Worm (Caenorhabditis elegans): ENCODE results near the gene clec-88.

Gene clec-88

DNA sequence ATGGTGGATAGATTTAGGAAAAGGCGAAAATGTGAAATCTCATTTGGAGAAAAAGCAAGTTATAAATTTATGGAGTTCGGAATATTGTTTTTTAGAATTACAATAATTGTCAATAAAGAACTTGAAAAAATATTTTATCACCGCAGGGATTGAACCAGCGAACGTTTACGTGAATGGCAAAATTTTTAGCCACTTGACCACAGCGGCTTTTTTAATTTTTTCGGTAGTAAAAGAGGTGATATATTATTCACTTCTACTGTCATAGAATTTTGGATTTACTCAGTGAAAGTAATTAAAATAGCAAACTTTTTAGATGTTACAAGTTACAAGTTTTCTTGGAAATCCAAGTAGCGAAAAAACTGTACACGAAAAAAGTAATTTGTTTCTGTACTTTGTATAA, 7.3 kb upstream of the clec-88 start:
- TF ChIP-seq nhr-23 (tag; optimal IDR thresholded peaks at IDR 0.05) = no peak
- no peak for TF ChIP-seq snpc-4 (tag; optimal IDR thresholded peaks at IDR 0.05)

DNA sequence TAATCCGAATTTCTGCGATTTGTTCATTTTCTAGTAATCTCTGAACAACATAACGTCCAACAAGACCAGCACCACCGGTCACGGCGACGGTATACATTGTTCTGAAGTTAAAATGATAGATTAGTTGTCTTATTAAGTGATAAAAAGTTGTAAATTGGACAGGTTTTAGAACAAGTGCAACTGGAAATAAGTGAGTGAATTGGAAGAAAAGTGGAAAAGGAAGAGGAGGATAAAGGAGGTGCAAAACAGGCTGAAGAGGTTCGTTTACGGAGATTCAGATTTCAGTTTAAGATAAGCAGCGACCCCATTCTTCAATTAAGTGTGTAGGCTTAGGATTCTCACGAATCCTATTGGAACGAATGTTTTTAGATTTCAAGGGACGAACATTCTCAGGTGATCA, 6.6 kb upstream of the clec-88 start, which contains the start of gene C32D5.12:
Gene C32D5.12, minus strand, starts transcription at position 101 of the 400 bp plus-strand sequence.
- TF ChIP-seq nhr-12 (tag; optimal IDR thresholded peaks at IDR 0.05) (no peak), ztf-4 (tag; optimal IDR thresholded peaks at IDR 0.05) (no peak), lsy-2 (tag; optimal IDR thresholded peaks at IDR 0.05) (no peak), unc-55 (GFP tag; optimal IDR thresholded peaks at IDR 0.05) (no peak), ztf-1 (GFP tag; conservative IDR thresholded peaks at IDR 0.05) (no peak), gmeb-1 (tag; optimal IDR thresholded peaks at IDR 0.05) (no peak), peb-1 (tag; optimal IDR thresholded peaks at IDR 0.05) (no peak), ceh-16 (tag; optimal IDR thresholded peaks at IDR 0.05) (no peak), nhr-6 (tag; optimal IDR thresholded peaks at IDR 0.05) (no peak), fos-1 (tag; optimal IDR thresholded peaks at IDR 0.05) (no peak), mdl-1 (tag; optimal IDR thresholded peaks at IDR 0.05) (no peak)

- peak; percentile 75 for TF ChIP-seq crh-2 (tag; optimal IDR thresholded peaks at IDR 0.05)
- peak; percentile 65 for TF ChIP-seq lin-13 (GFP tag; optimal IDR thresholded peaks at IDR 0.05)
- peak; percentile 68 for TF ChIP-seq nhr-6 (tag; optimal IDR thresholded peaks at IDR 0.05)
- peak; percentile 73 for TF ChIP-seq sma-9 (GFP tag; optimal IDR thresholded peaks at IDR 0.05)
- no peak for TF ChIP-seq sma-9 (tag; optimal IDR thresholded peaks at IDR 0.05)
- no peak for TF ChIP-seq nhr-23 (tag; optimal IDR thresholded peaks at IDR 0.05)
- peak; percentile 23 to 87 for TF ChIP-seq lsy-2 (tag; optimal IDR thresholded peaks at IDR 0.05)
- peak; percentile 40 for TF ChIP-seq nhr-21 (tag; optimal IDR thresholded peaks at IDR 0.05)
- peak; percentile 81 for TF ChIP-seq unc-55 (GFP tag; optimal IDR thresholded peaks at IDR 0.05)
- TF ChIP-seq F13H6.1 (tag; optimal IDR thresholded peaks at IDR 0.05) = peak; percentile 37
- no peak for TF ChIP-seq unc-62 (GFP tag; optimal IDR thresholded peaks at IDR 0.05)
- peak; percentile 40 for TF ChIP-seq mab-5 (tag; optimal IDR thresholded peaks at IDR 0.05)
- TF ChIP-seq R02D3.7 (tag; optimal IDR thresholded peaks at IDR 0.05) = no peak
- TF ChIP-seq sma-3 (GFP tag; optimal IDR thresholded peaks at IDR 0.05) = peak; percentile 70
- TF ChIP-seq snpc-4 (tag; optimal IDR thresholded peaks at IDR 0.05) = peak; percentile 46
- TF ChIP-seq fos-1 (tag; optimal IDR thresholded peaks at IDR 0.05) = peak; percentile 44
- no peak for TF ChIP-seq ceh-82 (tag; optimal IDR thresholded peaks at IDR 0.05)
- peak; percentile 78 for TF ChIP-seq nhr-25 (tag; optimal IDR thresholded peaks at IDR 0.05)
- no peak for TF ChIP-seq zag-1 (tag; optimal IDR thresholded peaks at IDR 0.05)
- peak; percentile 86 for TF ChIP-seq nhr-129 (tag; optimal IDR thresholded peaks at IDR 0.05)
- TF ChIP-seq lin-39 (tag; optimal IDR thresholded peaks at IDR 0.05) = no peak
- TF ChIP-seq sem-4 (tag; optimal IDR thresholded peaks at IDR 0.05) = peak; percentile 33
- peak; percentile 79 for TF ChIP-seq C34F6.9 (tag; optimal IDR thresholded peaks at IDR 0.05)
- peak; percentile 76 for TF ChIP-seq gmeb-1 (tag; optimal IDR thresholded peaks at IDR 0.05)
- TF ChIP-seq ceh-16 (tag; optimal IDR thresholded peaks at IDR 0.05) = peak; percentile 21
Observed at ce11 chrII:6360822-6361221, 4.7 kb upstream of the clec-88 start, which contains the start of gene K10B2.4. Gene K10B2.4 (minus strand): TSS chrII:6360959.

- TF ChIP-seq aly-2 (tag; optimal IDR thresholded peaks at IDR 0.05) (no peak), crh-2 (tag; optimal IDR thresholded peaks at IDR 0.05) (no peak), lin-13 (GFP tag; optimal IDR thresholded peaks at IDR 0.05) (no peak), F13H6.1 (tag; optimal IDR thresholded peaks at IDR 0.05) (no peak), Y55F3AM.14 (GFP tag; optimal IDR thresholded peaks at IDR 0.05) (no peak), ceh-82 (tag; optimal IDR thresholded peaks at IDR 0.05) (no peak), dmd-4 (tag; optimal IDR thresholded peaks at IDR 0.05) (no peak), ztf-1 (GFP tag; conservative IDR thresholded peaks at IDR 0.05) (no peak), zag-1 (tag; optimal IDR thresholded peaks at IDR 0.05) (no peak)
Observed at ce11 chrII:6366696-6367095, 1.2 kb downstream of the clec-88 start, which contains the start of gene ctsa-4.1. Gene ctsa-4.1 (plus strand): TSS chrII:6366996.

DNA sequence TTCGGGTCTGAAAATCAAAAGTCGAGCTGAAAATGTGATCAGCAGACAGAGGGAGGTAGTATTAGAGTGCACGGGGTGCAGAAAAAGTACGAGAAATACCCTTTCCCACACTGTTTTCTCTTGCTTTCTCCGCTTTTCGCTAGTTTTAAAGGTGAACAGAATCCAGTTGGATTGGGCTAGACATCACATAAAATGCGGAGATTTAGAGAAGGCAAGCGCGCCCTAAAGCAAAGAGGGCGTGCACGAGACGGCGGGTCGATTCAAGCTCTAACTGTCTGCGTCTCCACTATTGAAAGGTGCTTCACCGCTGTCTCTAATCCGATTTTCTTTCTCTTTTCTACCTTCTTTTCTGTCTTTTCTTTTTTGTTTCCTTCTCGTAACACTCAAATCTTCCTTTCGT, 4.6 kb downstream of the clec-88 start:
- peak; percentile 40 for TF ChIP-seq nhr-237 (tag; optimal IDR thresholded peaks at IDR 0.05)
- no peak for TF ChIP-seq elt-3 (tag; optimal IDR thresholded peaks at IDR 0.05)
- peak; percentile 92 for TF ChIP-seq blmp-1 (tag; optimal IDR thresholded peaks at IDR 0.05; ENCODE audit: insufficient read depth)
- no peak for TF ChIP-seq nhr-11 (tag; optimal IDR thresholded peaks at IDR 0.05)
- peak; percentile 53 for TF ChIP-seq fos-1 (tag; optimal IDR thresholded peaks at IDR 0.05)
- TF ChIP-seq mdl-1 (tag; optimal IDR thresholded peaks at IDR 0.05) = peak; percentile 91 to 94
- TF ChIP-seq skn-1 (tag; optimal IDR thresholded peaks at IDR 0.05) = no peak
- peak; percentile 56 for TF ChIP-seq zag-1 (tag; optimal IDR thresholded peaks at IDR 0.05)
- TF ChIP-seq ZK546.5 (tag; optimal IDR thresholded peaks at IDR 0.05) = no peak
- no peak for TF ChIP-seq ama-1 (optimal IDR thresholded peaks at IDR 0.05)
- TF ChIP-seq sma-3 (GFP tag; optimal IDR thresholded peaks at IDR 0.05) = peak; percentile 80
- peak; percentile 88 for TF ChIP-seq F13H6.1 (tag; optimal IDR thresholded peaks at IDR 0.05)
- no peak for TF ChIP-seq nhr-12 (tag; optimal IDR thresholded peaks at IDR 0.05)
- TF ChIP-seq nhr-77 (tag; optimal IDR thresholded peaks at IDR 0.05) = no peak
- TF ChIP-seq mab-5 (tag; optimal IDR thresholded peaks at IDR 0.05) = peak; percentile 71
- TF ChIP-seq unc-62 (GFP tag; optimal IDR thresholded peaks at IDR 0.05) = no peak
- TF ChIP-seq nhr-129 (tag; optimal IDR thresholded peaks at IDR 0.05) = peak; percentile 89
- TF ChIP-seq egl-27 (tag; optimal IDR thresholded peaks at IDR 0.05) = peak; percentile 56
- TF ChIP-seq alr-1 (tag; optimal IDR thresholded peaks at IDR 0.05) = no peak
- peak; percentile 66 to 88 for TF ChIP-seq lsy-2 (tag; optimal IDR thresholded peaks at IDR 0.05)
- no peak for TF ChIP-seq dmd-4 (tag; optimal IDR thresholded peaks at IDR 0.05)
- peak; percentile 83 for TF ChIP-seq lin-11 (tag; optimal IDR thresholded peaks at IDR 0.05)
- TF ChIP-seq nhr-25 (tag; optimal IDR thresholded peaks at IDR 0.05) = peak; percentile 79
- no peak for TF ChIP-seq nhr-23 (tag; optimal IDR thresholded peaks at IDR 0.05)
- TF ChIP-seq ceh-16 (tag; optimal IDR thresholded peaks at IDR 0.05) = no peak
- TF ChIP-seq aly-2 (tag; optimal IDR thresholded peaks at IDR 0.05) = no peak

Data from whole organism, L2 larva.